Worm (Caenorhabditis elegans): ENCODE results near the gene sri-46.

DNA sequence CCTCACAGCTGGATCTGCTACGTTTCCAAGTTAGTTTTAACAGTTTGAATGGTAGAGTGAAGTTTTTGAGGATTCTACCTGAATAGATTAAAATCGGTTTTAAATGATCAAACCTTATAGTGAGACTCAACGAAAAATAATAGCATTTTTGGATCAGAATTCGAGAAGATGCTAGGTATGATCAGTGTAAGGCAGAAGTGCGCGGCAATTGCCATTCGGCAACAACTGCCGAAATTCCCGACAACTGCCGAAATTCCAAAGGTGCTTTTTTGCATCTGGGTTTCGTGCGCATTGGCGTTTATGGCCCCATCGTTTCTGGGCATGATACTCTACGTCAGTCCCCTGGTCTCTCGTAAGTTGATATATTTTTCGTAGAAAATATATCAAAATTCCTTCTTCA lies 12.5 kb upstream of the sri-46 start, which contains the start of gene T02H6.6:
- TF ChIP-seq ztf-23 (GFP tag; IDR thresholded peaks at IDR 0.05): no peak
- no peak for TF ChIP-seq T22C8.4 (GFP tag; IDR thresholded peaks at IDR 0.05)

All from whole organism, midembryonic.